Worm (Caenorhabditis elegans) whole organism, L4 larva: ENCODE results near the gene saeg-1.

ENCODE experiments used
- D1046.2 ChIP-seq: fragments of 200-800 bp; sonication (Bioruptor generic); IDR thresholded peaks from 2 replicates; pipeline ENCODE4 v1.3.6; 2022; ENCODE audit warnings: missing genetic modification characterization, missing compliant biosample characterization
- F10B5.3 ChIP-seq: sonication (generic microtip); optimal IDR thresholded peaks from 2 replicates; lab custom pipeline; 2016; ENCODE audit warnings: mild to moderate bottlenecking, missing genetic modification characterization, missing compliant biosample characterization
- F26F4.8 ChIP-seq: fragments of 200-800 bp; sonication (Bioruptor generic); conservative IDR thresholded peaks from 2 replicates; pipeline ENCODE4 v1.3.6; 2022; ENCODE audit warnings: missing genetic modification characterization, missing compliant biosample characterization
- F37D6.2 ChIP-seq: sonication (generic microtip); optimal IDR thresholded peaks from 2 replicates; lab custom pipeline; 2016; ENCODE audit warnings: mild to moderate bottlenecking, missing genetic modification characterization, missing compliant biosample characterization
- Y48G9A.11 ChIP-seq: fragments of 200-800 bp; sonication (Bioruptor generic); IDR thresholded peaks from 2 replicates; pipeline ENCODE4 v1.3.6; 2022; ENCODE audit warnings: missing genetic modification reagents, missing genetic modification characterization, missing compliant biosample characterization
- Y75B8A.6 ChIP-seq: fragments of 200-800 bp; sonication (Bioruptor generic); IDR thresholded peaks from 2 replicates; pipeline ENCODE4 v1.3.6; 2022; ENCODE audit warnings: missing genetic modification reagents, missing genetic modification characterization, missing compliant biosample characterization
- ZK337.2 ChIP-seq: fragments of 200-800 bp; sonication (Bioruptor generic); IDR thresholded peaks from 2 replicates; pipeline ENCODE4 v1.3.6; 2022; ENCODE audit warnings: missing genetic modification reagents, missing genetic modification characterization, missing compliant biosample characterization
- ZK546.5 ChIP-seq, 2 experiments: sonication (generic microtip); optimal IDR thresholded peaks; 2 replicates each; lab custom pipeline; 2017; ENCODE audit warnings: missing biosample characterization in 2 of 2, missing genetic modification characterization in 2 of 2
- aha-1 ChIP-seq: fragments of 150-350 bp; peaks from one replicate; lab custom pipeline; 2014; ENCODE audit warnings: missing biosample characterization, missing genetic modification characterization
- ceh-32 ChIP-seq: sonication (generic microtip); optimal IDR thresholded peaks from 2 replicates; lab custom pipeline; 2016; ENCODE audit warnings: mild to moderate bottlenecking, missing genetic modification characterization, missing compliant biosample characterization; ENCODE audit not compliant: poor library complexity
- ceh-82 ChIP-seq: sonication (generic microtip); optimal IDR thresholded peaks from 2 replicates; lab custom pipeline; 2017; ENCODE audit warnings: missing biosample characterization, missing genetic modification characterization
- ctbp-1 ChIP-seq: fragments of 200-800 bp; sonication (Bioruptor generic); IDR thresholded peaks from 2 replicates; pipeline ENCODE4 v1.3.6; 2022; ENCODE audit warnings: missing genetic modification reagents, missing genetic modification characterization, missing compliant biosample characterization
- daf-16 ChIP-seq, 3 experiments: sonication (generic microtip); optimal IDR thresholded peaks; 2 replicates each; lab custom pipeline; 2016 to 2017; ENCODE audit warnings: missing genetic modification characterization in 3 of 3, missing genetic modification reagents in 3 of 3, mild to moderate bottlenecking in 2 of 3, missing compliant biosample characterization in 2 of 3, missing biosample characterization in 1 of 3, moderate library complexity in 1 of 3
- daf-8 ChIP-seq: fragments of 200-800 bp; sonication (Bioruptor generic); IDR thresholded peaks from 2 replicates; pipeline ENCODE4 v1.3.6; 2022; ENCODE audit warnings: missing genetic modification characterization, missing compliant biosample characterization
- dmd-6 ChIP-seq: fragments of 200-800 bp; sonication (Bioruptor generic); IDR thresholded peaks from 2 replicates; pipeline ENCODE4 v1.3.6; 2022; ENCODE audit warnings: missing genetic modification reagents, missing genetic modification characterization, missing compliant biosample characterization
- dmd-8 ChIP-seq: fragments of 200-800 bp; sonication (Bioruptor generic); IDR thresholded peaks from 2 replicates; pipeline ENCODE4 v1.3.6; 2022; ENCODE audit warnings: missing genetic modification characterization, missing compliant biosample characterization
- dmd-9 ChIP-seq: fragments of 200-800 bp; sonication (Bioruptor generic); IDR thresholded peaks from 2 replicates; pipeline ENCODE4 v1.3.6; 2022; ENCODE audit warnings: missing genetic modification reagents, missing genetic modification characterization, missing compliant biosample characterization
- dpl-1 ChIP-seq: fragments of 150-350 bp; optimal IDR thresholded peaks from 2 replicates; lab custom pipeline; 2014; ENCODE audit warnings: missing biosample characterization, missing genetic modification reagents, missing genetic modification characterization
- duxl-1 ChIP-seq: sonication (generic microtip); optimal IDR thresholded peaks from 2 replicates; lab custom pipeline; 2016; ENCODE audit warnings: mild to moderate bottlenecking, missing genetic modification characterization, moderate library complexity, missing compliant biosample characterization; ENCODE audit not compliant: poor library complexity
- dve-1 ChIP-seq: sonication (generic microtip); optimal IDR thresholded peaks from 2 replicates; lab custom pipeline; 2017; ENCODE audit warnings: antibody characterized with exemption, mild to moderate bottlenecking, missing genetic modification characterization, missing compliant biosample characterization; ENCODE audit not compliant: insufficient read depth
- egl-43 ChIP-seq: fragments of 200-800 bp; sonication (Bioruptor generic); IDR thresholded peaks from 2 replicates; pipeline ENCODE4 v1.3.6; 2022; ENCODE audit warnings: missing genetic modification reagents, missing genetic modification characterization, missing compliant biosample characterization
- fkh-10 ChIP-seq: fragments of 150-350 bp; optimal IDR thresholded peaks from 2 replicates; lab custom pipeline; 2014; ENCODE audit warnings: missing biosample characterization, missing genetic modification reagents, missing genetic modification characterization
- fos-1 ChIP-seq: fragments of 150-350 bp; optimal IDR thresholded peaks from 2 replicates; lab custom pipeline; 2014; ENCODE audit warnings: missing biosample characterization, missing genetic modification characterization
- hmg-1.1 ChIP-seq: fragments of 200-800 bp; sonication (Bioruptor generic); IDR thresholded peaks from 2 replicates; pipeline ENCODE4 v1.3.6; 2022; ENCODE audit warnings: missing genetic modification reagents, missing genetic modification characterization, missing compliant biosample characterization
- jun-1 ChIP-seq: fragments of 150-350 bp; optimal IDR thresholded peaks from 2 replicates; lab custom pipeline; 2014; ENCODE audit warnings: missing biosample characterization, missing genetic modification reagents, missing genetic modification characterization
- lin-1 ChIP-seq: fragments of 200-800 bp; sonication (Bioruptor generic); IDR thresholded peaks from 2 replicates; pipeline ENCODE4 v1.3.6; 2022; ENCODE audit warnings: missing genetic modification reagents, missing genetic modification characterization, missing compliant biosample characterization
- lin-13 ChIP-seq: fragments of 150-350 bp; optimal IDR thresholded peaks from 2 replicates; lab custom pipeline; 2014; ENCODE audit warnings: missing biosample characterization, missing genetic modification reagents, missing genetic modification characterization
- lin-15B ChIP-seq: fragments of 150-350 bp; sonication (generic microtip); optimal IDR thresholded peaks from 3 replicates; lab custom pipeline; 2014; ENCODE audit warnings: missing biosample characterization, missing genetic modification characterization
- lin-29 ChIP-seq: fragments of 200-800 bp; sonication (Bioruptor generic); IDR thresholded peaks from 2 replicates; pipeline ENCODE4 v1.3.6; 2022; ENCODE audit warnings: missing genetic modification reagents, missing genetic modification characterization, missing compliant biosample characterization
- lin-38 ChIP-seq: fragments of 200-800 bp; sonication (Bioruptor generic); IDR thresholded peaks from 2 replicates; pipeline ENCODE4 v1.3.6; 2022; ENCODE audit warnings: missing genetic modification reagents, missing genetic modification characterization, missing compliant biosample characterization
- madf-9 ChIP-seq: fragments of 200-800 bp; sonication (Bioruptor generic); conservative IDR thresholded peaks from 2 replicates; pipeline ENCODE4 v1.3.6; 2022; ENCODE audit warnings: missing genetic modification reagents, missing genetic modification characterization, missing compliant biosample characterization
- mdt-29 ChIP-seq: fragments of 200-800 bp; sonication (Bioruptor generic); IDR thresholded peaks from 2 replicates; pipeline ENCODE4 v1.3.6; 2022; ENCODE audit warnings: missing genetic modification reagents, missing genetic modification characterization, missing compliant biosample characterization
- mxl-2 ChIP-seq: fragments of 200-800 bp; sonication (Bioruptor generic); conservative IDR thresholded peaks from 2 replicates; pipeline ENCODE4 v1.3.6; 2022; ENCODE audit warnings: missing genetic modification reagents, missing genetic modification characterization, missing compliant biosample characterization
- nhr-10 ChIP-seq: fragments of 150-350 bp; optimal IDR thresholded peaks from 2 replicates; lab custom pipeline; 2014; ENCODE audit warnings: missing biosample characterization, missing genetic modification characterization
- nhr-11 ChIP-seq: fragments of 150-350 bp; optimal IDR thresholded peaks from 2 replicates; lab custom pipeline; 2014; ENCODE audit warnings: missing biosample characterization, missing genetic modification characterization
- nhr-237 ChIP-seq: sonication (generic microtip); optimal IDR thresholded peaks from 2 replicates; lab custom pipeline; 2017; ENCODE audit warnings: missing biosample characterization, missing genetic modification characterization
- nhr-42 ChIP-seq: fragments of 200-800 bp; sonication (Bioruptor generic); IDR thresholded peaks from 2 replicates; pipeline ENCODE4 v1.3.6; 2022; ENCODE audit warnings: missing genetic modification characterization, missing compliant biosample characterization
- nhr-6 ChIP-seq: fragments of 150-350 bp; optimal IDR thresholded peaks from 2 replicates; lab custom pipeline; 2014; ENCODE audit warnings: missing biosample characterization, missing genetic modification characterization
- nhr-76 ChIP-seq: fragments of 150-350 bp; optimal IDR thresholded peaks from 2 replicates; lab custom pipeline; 2014; ENCODE audit warnings: missing biosample characterization, missing genetic modification characterization
- pha-4 ChIP-seq, 2 experiments: fragments of 150-350 bp in 1 of 2; fragments of 200-800 bp in 1 of 2; sonication (Bioruptor generic) in 1 of 2; IDR thresholded peaks in 1 of 2; optimal IDR thresholded peaks in 1 of 2; 2 replicates each; pipeline versions ENCODE4 v1.3.6 to Lab custom; 2014 to 2022; ENCODE audit warnings: missing genetic modification characterization in 2 of 2, missing genetic modification reagents in 2 of 2, missing biosample characterization in 1 of 2, missing compliant biosample characterization in 1 of 2
- php-3 ChIP-seq: fragments of 200-800 bp; sonication (Bioruptor generic); IDR thresholded peaks from 2 replicates; pipeline ENCODE4 v1.3.6; 2022; ENCODE audit warnings: missing genetic modification reagents, missing genetic modification characterization, missing compliant biosample characterization
- rbr-2 ChIP-seq: sonication (generic microtip); optimal IDR thresholded peaks from 2 replicates; lab custom pipeline; 2016; ENCODE audit warnings: missing genotype, missing genetic modification characterization, missing compliant biosample characterization
- skn-1 ChIP-seq: fragments of 150-350 bp; optimal IDR thresholded peaks from 2 replicates; lab custom pipeline; 2014; ENCODE audit warnings: missing biosample characterization, missing genetic modification characterization
- snpc-4 ChIP-seq: fragments of 150-350 bp; optimal IDR thresholded peaks from 2 replicates; lab custom pipeline; 2014; ENCODE audit warnings: missing biosample characterization, missing genetic modification characterization
- spr-3 ChIP-seq: fragments of 200-800 bp; sonication (Bioruptor generic); optimal IDR thresholded peaks from 2 replicates; lab custom pipeline; 2018; ENCODE audit warnings: mild to moderate bottlenecking, missing genetic modification characterization, missing compliant biosample characterization
- tag-97 ChIP-seq: fragments of 200-800 bp; sonication (Bioruptor generic); IDR thresholded peaks from 2 replicates; pipeline ENCODE4 v1.3.6; 2022; ENCODE audit warnings: missing genetic modification characterization, missing compliant biosample characterization
- unc-39 ChIP-seq: sonication (generic microtip); optimal IDR thresholded peaks from 2 replicates; lab custom pipeline; 2017; ENCODE audit warnings: missing biosample characterization, missing genetic modification characterization
- unc-62 ChIP-seq, 3 experiments: fragments of 150-350 bp in 1 of 3; sonication (generic microtip); optimal IDR thresholded peaks in 2 of 3; peaks in 1 of 3; 1 replicate in 1 of 3; 2 replicates in 2 of 3; lab custom pipeline; 2014 to 2017; ENCODE audit warnings: missing biosample characterization in 3 of 3, missing genetic modification characterization in 3 of 3, missing genetic modification reagents in 3 of 3, missing genotype in 1 of 3
- zfp-2 ChIP-seq: sonication (generic microtip); optimal IDR thresholded peaks from 2 replicates; lab custom pipeline; 2016; ENCODE audit warnings: mild to moderate bottlenecking, missing genetic modification characterization, missing compliant biosample characterization
- zfp-3 ChIP-seq: fragments of 200-800 bp; sonication (Bioruptor generic); conservative IDR thresholded peaks from 2 replicates; pipeline ENCODE4 v1.3.6; 2022; ENCODE audit warnings: missing genetic modification reagents, missing genetic modification characterization, missing compliant biosample characterization
- ztf-7 ChIP-seq: fragments of 150-350 bp; optimal IDR thresholded peaks from 2 replicates; lab custom pipeline; 2014; ENCODE audit warnings: missing biosample characterization, missing genetic modification characterization

saeg-1 gene

DNA sequence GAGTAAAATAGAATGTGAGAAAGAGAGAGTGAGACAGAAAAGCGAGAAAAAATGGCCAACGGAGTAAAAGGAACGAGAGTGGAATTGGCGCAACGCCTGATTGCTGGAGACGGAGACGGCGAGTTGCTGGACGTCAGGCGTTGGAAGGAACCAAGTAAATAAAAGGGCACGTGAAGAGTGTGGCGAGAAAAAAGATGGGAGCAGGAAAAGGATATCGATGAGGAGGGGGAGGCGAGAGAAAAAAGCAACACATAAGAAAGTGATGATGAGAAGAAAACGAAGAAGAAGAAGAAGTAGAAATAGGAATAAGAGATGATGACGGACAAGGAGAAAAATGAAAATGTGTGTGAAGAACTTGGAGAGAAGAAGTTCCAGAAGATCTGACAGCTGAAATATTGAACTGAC is 6.0 kb upstream of the saeg-1 start (continued):
- peak; percentile 77 for TF ChIP-seq dve-1 (tag; lab: Kevin White, UChicago)
- TF ChIP-seq ctbp-1 (GFP tag; lab: Robert Waterston, UW): peak; percentile 91
- TF ChIP-seq nhr-42: no peak
- peak; percentile 75 for TF ChIP-seq rbr-2 (tag; lab: Kevin White, UChicago)
- no peak for TF ChIP-seq egl-43 (GFP tag; lab: Robert Waterston, UW)
- no peak for TF ChIP-seq dmd-8 (GFP tag; lab: Robert Waterston, UW)
- TF ChIP-seq nhr-11: peak; percentile 88
- no peak for TF ChIP-seq daf-8 (GFP tag; lab: Robert Waterston, UW)
- TF ChIP-seq nhr-237 (tag; lab: Kevin White, UChicago): no peak
- no peak for TF ChIP-seq duxl-1 (tag; lab: Kevin White, UChicago)
- no peak for TF ChIP-seq tag-97
- no peak for TF ChIP-seq ztf-7
- TF ChIP-seq php-3 (GFP tag; lab: Robert Waterston, UW): no peak
- TF ChIP-seq lin-13 (GFP tag; lab: Kevin White, UChicago): peak; percentile 46
- peak; percentile 12 for TF ChIP-seq ceh-32 (tag; lab: Kevin White, UChicago)
- no peak for TF ChIP-seq mxl-2
- no peak for TF ChIP-seq F10B5.3 (tag; lab: Kevin White, UChicago)
- peak; percentile 92 for TF ChIP-seq fkh-10
- no peak for TF ChIP-seq Y48G9A.11
- no peak for TF ChIP-seq ceh-82
- peak; percentile 43; the same call in 1 of the 2 replicates for TF ChIP-seq ZK337.2
- TF ChIP-seq unc-39 (tag; lab: Kevin White, UChicago): no peak
- peak; percentile 87 for TF ChIP-seq hmg-1.1 (GFP tag; lab: Robert Waterston, UW)
- no peak for TF ChIP-seq D1046.2
- peak; percentile 41 for TF ChIP-seq dpl-1
- TF ChIP-seq ZK546.5 (tag; optimal IDR thresholded peaks at IDR 0.05; lab: Kevin White, UChicago): no peak
- no peak for TF ChIP-seq F26F4.8 (GFP tag; lab: Robert Waterston, UW)
- TF ChIP-seq zfp-3 (GFP tag; lab: Robert Waterston, UW): no peak
- TF ChIP-seq nhr-6 (tag; lab: Kevin White, UChicago): peak; percentile 78
- TF ChIP-seq dmd-9 (GFP tag; lab: Robert Waterston, UW): no peak
- TF ChIP-seq jun-1 (tag; lab: Kevin White, UChicago): no peak
- no peak for TF ChIP-seq spr-3 (GFP tag; lab: Kevin White, UChicago)
- no peak for TF ChIP-seq skn-1
- no peak for TF ChIP-seq lin-29 (GFP tag; lab: Robert Waterston, UW)
- TF ChIP-seq lin-38 (GFP tag; lab: Robert Waterston, UW): no peak
- peak; percentile 79 for TF ChIP-seq dmd-6
- peak in 1 of 2 experiments; percentile 95 for TF ChIP-seq unc-62 (GFP tag; optimal IDR thresholded peaks at IDR 0.05 in 1 of 2; lab: Kevin White, UChicago)
- TF ChIP-seq unc-62 (tag; optimal IDR thresholded peaks at IDR 0.05; lab: Kevin White, UChicago): no peak
- peak; percentile 59 for TF ChIP-seq nhr-10 (tag; lab: Kevin White, UChicago)
- TF ChIP-seq zfp-2 (tag; lab: Kevin White, UChicago): no peak
- TF ChIP-seq F37D6.2 (tag; lab: Kevin White, UChicago): peak; percentile 54
- TF ChIP-seq mdt-29 (GFP tag; lab: Robert Waterston, UW): no peak
- TF ChIP-seq lin-1 (GFP tag; lab: Robert Waterston, UW): no peak
- no peak for TF ChIP-seq fos-1
- no peak for TF ChIP-seq snpc-4 (tag; lab: Kevin White, UChicago)
- TF ChIP-seq daf-16 (GFP tag; optimal IDR thresholded peaks at IDR 0.05; lab: Kevin White, UChicago): no peak
- peak; percentile 45 for TF ChIP-seq daf-16 (tag; optimal IDR thresholded peaks at IDR 0.05; lab: Kevin White, UChicago)
- TF ChIP-seq nhr-76 (tag; lab: Kevin White, UChicago): no peak
- no peak for TF ChIP-seq Y75B8A.6 (GFP tag; lab: Robert Waterston, UW)
- no peak for TF ChIP-seq madf-9 (GFP tag; lab: Robert Waterston, UW)
- no peak for TF ChIP-seq lin-15B (tag; lab: Kevin White, UChicago)
- TF ChIP-seq pha-4 (GFP tag; IDR thresholded peaks at IDR 0.05; lab: Robert Waterston, UW): no peak
- TF ChIP-seq pha-4 (tag; optimal IDR thresholded peaks at IDR 0.05; lab: Kevin White, UChicago): peak; percentile 26
- TF ChIP-seq aha-1: peak; percentile 99
